Worm (Caenorhabditis elegans): ENCODE data around the gene fbxa-112.
"Not testable (repeated sequence)": the region's sequence is repeated elsewhere in the genome, so short reads cannot be mapped to it uniquely, and the experiment has no call there.

DNA sequence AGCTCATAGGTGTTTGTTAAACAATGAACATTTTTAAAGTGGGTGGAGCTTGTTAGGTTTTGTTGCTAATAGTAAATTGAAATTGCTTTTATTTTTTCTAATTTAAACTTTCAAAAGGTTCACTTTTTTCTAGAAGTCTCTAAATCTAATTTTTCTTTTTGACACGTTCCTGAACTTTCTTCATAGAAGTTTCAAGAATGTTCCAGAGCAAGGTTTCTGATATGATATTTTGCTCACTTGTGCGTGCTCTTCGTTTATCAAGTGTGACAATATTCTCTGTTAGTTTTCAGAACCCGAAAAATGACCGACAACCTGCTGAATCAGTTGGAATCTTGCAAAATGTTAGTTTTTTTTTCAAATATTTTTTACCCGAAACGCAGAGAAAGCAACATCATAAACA is 9.2 kb downstream of the fbxa-112 start, which contains the start of gene fbxa-148:
- TF ChIP-seq him-1, W03F9.2 (tag; optimal IDR thresholded peaks at IDR 0.05): not testable (repeated sequence)

All from whole organism, L4/young adult.